Worm (Caenorhabditis elegans) whole organism, L1 larva: ENCODE measurements around the gene sipa-1.

ENCODE experiments used
- dpl-1 ChIP-seq, 3 experiments: fragments of 150-350 bp in 2 of 3; sonication (generic microtip) in 1 of 3; optimal IDR thresholded peaks; 2 replicates each; lab custom pipeline; 2014 to 2017; ENCODE audit warnings: missing biosample characterization in 3 of 3, missing genetic modification characterization in 3 of 3, missing genetic modification reagents in 3 of 3
- lin-13 ChIP-seq: fragments of 150-350 bp; optimal IDR thresholded peaks from 2 replicates; lab custom pipeline; 2014; ENCODE audit warnings: missing biosample characterization, missing genetic modification reagents, missing genetic modification characterization
- nhr-11 ChIP-seq: fragments of 150-350 bp; optimal IDR thresholded peaks from 2 replicates; lab custom pipeline; 2014; ENCODE audit warnings: missing biosample characterization, missing genetic modification characterization
- sptf-1 ChIP-seq: fragments of 150-350 bp; optimal IDR thresholded peaks from 2 replicates; lab custom pipeline; 2014; ENCODE audit warnings: missing biosample characterization, missing genetic modification characterization

DNA sequence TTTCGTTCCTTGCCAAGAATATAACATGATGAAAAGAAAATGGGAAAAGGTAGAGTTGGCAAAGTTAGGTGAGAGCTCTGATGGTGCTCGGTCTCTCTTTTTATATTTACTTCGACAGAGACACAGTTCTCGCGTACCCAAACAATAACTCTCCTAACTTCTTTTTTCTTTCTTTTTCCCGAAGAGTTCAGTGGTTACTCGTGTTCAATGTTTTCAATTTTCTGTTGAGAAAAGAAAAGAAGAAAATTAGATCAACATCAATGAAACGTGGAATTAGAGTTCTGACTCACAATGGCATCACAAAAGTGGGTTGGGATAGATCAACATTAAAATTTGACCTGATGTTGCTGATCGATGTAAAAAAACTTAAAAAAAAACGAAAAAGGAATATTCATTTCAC lies 30.7 kb downstream of the sipa-1 start, which contains the start of gene idpp-16:
- TF ChIP-seq nhr-11, result no peak
- TF ChIP-seq dpl-1 (GFP tag; optimal IDR thresholded peaks at IDR 0.05; lab: Kevin White, UChicago), result no peak
- no peak for TF ChIP-seq lin-13 (GFP tag; lab: Kevin White, UChicago)
- no peak for TF ChIP-seq sptf-1 (tag; lab: Kevin White, UChicago)
